Worm (Caenorhabditis elegans) whole organism, midembryonic: ENCODE data around the gene myrf-2.

Source experiments
- T22C8.4 ChIP-seq: fragments of 200-800 bp; sonication (Bioruptor generic); IDR thresholded peaks from 2 replicates; pipeline ENCODE4 v1.3.6; 2022; ENCODE audit warnings: missing genetic modification characterization, missing compliant biosample characterization
- cog-1 ChIP-seq: sonication (generic microtip); optimal IDR thresholded peaks from 2 replicates; lab custom pipeline; 2016; ENCODE audit warnings: missing genetic modification characterization, missing compliant biosample characterization
- klf-2 ChIP-seq: fragments of 200-800 bp; sonication (Bioruptor generic); conservative IDR thresholded peaks from 2 replicates; pipeline ENCODE4 v1.3.6; 2022; ENCODE audit warnings: missing genetic modification reagents, missing genetic modification characterization, missing compliant biosample characterization
- med-1 ChIP-seq: sonication (generic microtip); optimal IDR thresholded peaks from 2 replicates; lab custom pipeline; 2017; ENCODE audit warnings: missing genetic modification characterization, mild to moderate bottlenecking, missing compliant biosample characterization, antibody characterized with exemption, missing genetic modification reagents; ENCODE audit not compliant: insufficient read depth
- ref-1 ChIP-seq: fragments of 200-800 bp; sonication (Bioruptor generic); conservative IDR thresholded peaks from 2 replicates; pipeline ENCODE4 v1.3.6; 2022; ENCODE audit warnings: missing genetic modification reagents, missing genetic modification characterization, missing compliant biosample characterization
- tab-1 ChIP-seq: fragments of 200-800 bp; sonication (Bioruptor generic); IDR thresholded peaks from 2 replicates; pipeline ENCODE4 v1.3.6; 2022; ENCODE audit warnings: missing genetic modification characterization, missing compliant biosample characterization
- ztf-23 ChIP-seq: fragments of 200-800 bp; sonication (Bioruptor generic); IDR thresholded peaks from 2 replicates; pipeline ENCODE4 v1.3.6; 2022; ENCODE audit warnings: missing genetic modification reagents, missing genetic modification characterization, missing compliant biosample characterization

ce11 chrX:10188493-10188895 lies 5.7 kb downstream of the myrf-2 start:
- no peak for TF ChIP-seq med-1 (GFP tag; lab: Kevin White, UChicago)
- TF ChIP-seq tab-1 (GFP tag; lab: Robert Waterston, UW) = no peak
- TF ChIP-seq ztf-23 (GFP tag; lab: Robert Waterston, UW) = 0 out of 2 replicates have a peak, but pooled peaks have one; percentile 57
- TF ChIP-seq ref-1 (GFP tag; lab: Robert Waterston, UW) = no peak
- TF ChIP-seq T22C8.4 (GFP tag; lab: Robert Waterston, UW) = no peak
- TF ChIP-seq cog-1 (tag; lab: Kevin White, UChicago) = peak; percentile 79
- no peak for TF ChIP-seq klf-2 (GFP tag; lab: Robert Waterston, UW)
